Worm (Caenorhabditis elegans) whole organism, late embryonic: ENCODE measurements around the gene K05D4.9.

Source experiments
- C08G9.2 ChIP-seq: sonication (generic microtip); optimal IDR thresholded peaks from 2 replicates; lab custom pipeline; 2016; ENCODE audit warnings: mild to moderate bottlenecking, missing genetic modification characterization, moderate library complexity, missing compliant biosample characterization
- C38D4.7 ChIP-seq: fragments of 200-800 bp; sonication (Bioruptor generic); optimal IDR thresholded peaks from 2 replicates; lab custom pipeline; 2018; ENCODE audit warnings: mild to moderate bottlenecking, missing genetic modification characterization, moderate library complexity, missing compliant biosample characterization
- K02D7.2 ChIP-seq: sonication (generic microtip); optimal IDR thresholded peaks from 2 replicates; lab custom pipeline; 2017; ENCODE audit warnings: mild to moderate bottlenecking, missing genetic modification characterization, missing compliant biosample characterization
- K09A11.1 ChIP-seq: sonication (generic microtip); optimal IDR thresholded peaks from 2 replicates; lab custom pipeline; 2017; ENCODE audit warnings: antibody characterized with exemption, mild to moderate bottlenecking, missing genetic modification characterization, missing compliant biosample characterization; ENCODE audit not compliant: insufficient read depth
- Y22D7AL.16 ChIP-seq: sonication (generic microtip); optimal IDR thresholded peaks from 2 replicates; lab custom pipeline; 2016; ENCODE audit warnings: missing genetic modification characterization, missing compliant biosample characterization
- ahr-1 ChIP-seq: sonication (generic microtip); optimal IDR thresholded peaks from 2 replicates; lab custom pipeline; 2016; ENCODE audit warnings: missing genetic modification characterization, missing compliant biosample characterization
- ama-1 ChIP-seq: fragments of 150-350 bp; optimal IDR thresholded peaks from 2 replicates; lab custom pipeline; 2014
- ceh-22 ChIP-seq: sonication (generic microtip); optimal IDR thresholded peaks from 2 replicates; lab custom pipeline; 2017; ENCODE audit warnings: missing biosample characterization, missing genetic modification characterization
- ceh-24 ChIP-seq: sonication (generic microtip); optimal IDR thresholded peaks from 2 replicates; lab custom pipeline; 2016; ENCODE audit warnings: mild to moderate bottlenecking, missing genetic modification characterization, missing compliant biosample characterization
- ceh-31 ChIP-seq: sonication (generic microtip); optimal IDR thresholded peaks from 2 replicates; lab custom pipeline; 2016; ENCODE audit warnings: missing genetic modification characterization, missing compliant biosample characterization
- ceh-34 ChIP-seq: sonication (generic microtip); optimal IDR thresholded peaks from 2 replicates; lab custom pipeline; 2016; ENCODE audit warnings: mild to moderate bottlenecking, missing genetic modification characterization, missing compliant biosample characterization
- ceh-45 ChIP-seq: fragments of 200-800 bp; sonication (Bioruptor generic); IDR thresholded peaks from 2 replicates; pipeline ENCODE4 v1.3.6; 2022; ENCODE audit warnings: missing genetic modification reagents, missing genetic modification characterization, missing compliant biosample characterization
- ceh-6 ChIP-seq: fragments of 200-800 bp; sonication (Bioruptor generic); optimal IDR thresholded peaks from 2 replicates; lab custom pipeline; 2018; ENCODE audit warnings: mild to moderate bottlenecking, missing genetic modification characterization, missing compliant biosample characterization
- dve-1 ChIP-seq: sonication (generic microtip); optimal IDR thresholded peaks from 2 replicates; lab custom pipeline; 2017; ENCODE audit warnings: antibody characterized with exemption, mild to moderate bottlenecking, missing genetic modification characterization, missing compliant biosample characterization
- elt-2 ChIP-seq: sonication (generic microtip); optimal IDR thresholded peaks from 2 replicates; lab custom pipeline; 2016; ENCODE audit warnings: missing genetic modification reagents, missing genetic modification characterization, missing compliant biosample characterization
- elt-4 ChIP-seq: sonication (generic microtip); optimal IDR thresholded peaks from 2 replicates; lab custom pipeline; 2016; ENCODE audit warnings: missing genetic modification characterization, missing compliant biosample characterization
- eyg-1 ChIP-seq: sonication (generic microtip); optimal IDR thresholded peaks from 2 replicates; lab custom pipeline; 2016; ENCODE audit warnings: missing genotype, missing genetic modification characterization, missing compliant biosample characterization
- fax-1 ChIP-seq: sonication (generic microtip); optimal IDR thresholded peaks from 2 replicates; lab custom pipeline; 2016; ENCODE audit warnings: missing genotype, missing genetic modification characterization, missing compliant biosample characterization
- hlh-15 ChIP-seq: sonication (generic microtip); optimal IDR thresholded peaks from 2 replicates; lab custom pipeline; 2016; ENCODE audit warnings: missing genetic modification characterization, missing compliant biosample characterization
- hlh-30 ChIP-seq: sonication (generic microtip); optimal IDR thresholded peaks from 2 replicates; lab custom pipeline; 2017; ENCODE audit warnings: antibody characterized with exemption, missing genetic modification characterization, missing compliant biosample characterization; ENCODE audit not compliant: insufficient read depth
- hlh-6 ChIP-seq: sonication (generic microtip); optimal IDR thresholded peaks from 2 replicates; lab custom pipeline; 2016; ENCODE audit warnings: missing genotype, missing genetic modification characterization, missing compliant biosample characterization
- hlh-8 ChIP-seq: sonication (generic microtip); optimal IDR thresholded peaks from 2 replicates; lab custom pipeline; 2016; ENCODE audit warnings: missing genotype, missing genetic modification characterization, missing compliant biosample characterization
- lim-6 ChIP-seq: sonication (generic microtip); optimal IDR thresholded peaks from 2 replicates; lab custom pipeline; 2016; ENCODE audit warnings: missing genetic modification characterization, missing compliant biosample characterization
- nfya-1 ChIP-seq: sonication (generic microtip); optimal IDR thresholded peaks from 2 replicates; lab custom pipeline; 2017; ENCODE audit warnings: missing genetic modification characterization, mild to moderate bottlenecking, missing compliant biosample characterization, antibody characterized with exemption, moderate library complexity
- nhr-11 ChIP-seq: fragments of 150-350 bp; optimal IDR thresholded peaks from 2 replicates; lab custom pipeline; 2014; ENCODE audit warnings: missing biosample characterization, missing genetic modification characterization
- npax-4 ChIP-seq: sonication (generic microtip); optimal IDR thresholded peaks from 2 replicates; lab custom pipeline; 2016; ENCODE audit warnings: missing genetic modification characterization, missing compliant biosample characterization
- pat-9 ChIP-seq: fragments of 200-800 bp; sonication (Bioruptor generic); optimal IDR thresholded peaks from 2 replicates; lab custom pipeline; 2018; ENCODE audit warnings: mild to moderate bottlenecking, missing genetic modification characterization, moderate library complexity, missing compliant biosample characterization
- pha-4 ChIP-seq: fragments of 150-350 bp; optimal IDR thresholded peaks from 2 replicates; lab custom pipeline; 2018; ENCODE audit warnings: missing biosample characterization, missing genetic modification reagents, missing genetic modification characterization
- sox-2 ChIP-seq: fragments of 200-800 bp; sonication (Bioruptor generic); IDR thresholded peaks from 2 replicates; pipeline ENCODE4 v1.3.6; 2022; ENCODE audit warnings: missing genetic modification reagents, missing genetic modification characterization, missing compliant biosample characterization
- syd-9 ChIP-seq: sonication (generic microtip); optimal IDR thresholded peaks from 2 replicates; lab custom pipeline; 2016; ENCODE audit warnings: mild to moderate bottlenecking, missing genetic modification characterization, moderate library complexity, missing compliant biosample characterization
- tbx-2 ChIP-seq: sonication (generic microtip); optimal IDR thresholded peaks from 2 replicates; lab custom pipeline; 2016; ENCODE audit warnings: missing genetic modification characterization, missing compliant biosample characterization
- tbx-7 ChIP-seq: sonication (generic microtip); optimal IDR thresholded peaks from 2 replicates; lab custom pipeline; 2016; ENCODE audit warnings: missing genotype, missing genetic modification characterization, missing compliant biosample characterization
- unc-3 ChIP-seq, 2 experiments: fragments of 200-800 bp in 1 of 2; sonication (Bioruptor generic) in 1 of 2; sonication (generic microtip) in 1 of 2; conservative IDR thresholded peaks in 1 of 2; optimal IDR thresholded peaks in 1 of 2; 2 replicates each; pipeline versions ENCODE4 v1.3.6 to Lab custom; 2016 to 2022; ENCODE audit warnings: missing compliant biosample characterization in 2 of 2, missing genetic modification characterization in 2 of 2, missing genetic modification reagents in 1 of 2
- unc-42 ChIP-seq: sonication (generic microtip); optimal IDR thresholded peaks from 2 replicates; lab custom pipeline; 2016; ENCODE audit warnings: missing genotype, missing genetic modification characterization, missing compliant biosample characterization
- unc-55 ChIP-seq: sonication (generic microtip); optimal IDR thresholded peaks from 2 replicates; lab custom pipeline; 2017; ENCODE audit warnings: missing biosample characterization, missing genetic modification reagents, missing genetic modification characterization
- unc-86 ChIP-seq: sonication (generic microtip); optimal IDR thresholded peaks from 2 replicates; lab custom pipeline; 2016; ENCODE audit warnings: missing genetic modification characterization, missing compliant biosample characterization
- ztf-16 ChIP-seq: sonication (generic microtip); optimal IDR thresholded peaks from 2 replicates; lab custom pipeline; 2017; ENCODE audit warnings: missing genetic modification characterization, missing compliant biosample characterization

K05D4.9 gene

DNA sequence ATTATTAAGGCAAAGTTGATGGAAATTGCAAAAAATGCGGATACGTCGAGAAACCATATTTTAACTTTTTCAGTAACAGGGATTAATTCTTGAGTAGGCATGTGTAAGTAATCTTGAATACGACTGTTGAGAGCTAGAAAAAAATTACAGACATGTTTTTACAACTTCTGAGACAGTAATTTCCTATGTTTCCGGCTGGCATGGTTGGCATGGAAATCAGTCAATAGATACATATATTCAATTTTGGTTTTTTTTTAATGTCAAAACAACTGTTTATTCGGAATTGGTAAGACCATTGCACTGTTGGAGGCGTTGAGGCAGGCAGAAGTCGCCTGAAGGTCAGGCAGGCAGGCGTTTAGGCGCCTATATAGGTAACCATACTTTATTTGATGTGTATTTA is 18.2 kb downstream of the K05D4.9 start, which contains the start of gene str-254:
Gene str-254, minus strand, starts transcription at position 101 of the 400 bp plus-strand sequence.
- no peak for TF ChIP-seq ahr-1 (tag; lab: Kevin White, UChicago)
- no peak for TF ChIP-seq hlh-30 (tag; lab: Kevin White, UChicago)
- TF ChIP-seq ceh-22 (tag; lab: Kevin White, UChicago): no peak
- TF ChIP-seq elt-4 (tag; lab: Kevin White, UChicago): no peak
- no peak for TF ChIP-seq hlh-8
- no peak for TF ChIP-seq lim-6 (tag; lab: Kevin White, UChicago)
- no peak for TF ChIP-seq ceh-24 (tag; lab: Kevin White, UChicago)
- TF ChIP-seq ama-1 (lab: Kevin White, UChicago): no peak
- no peak for TF ChIP-seq C08G9.2
- TF ChIP-seq tbx-2 (tag; lab: Kevin White, UChicago): no peak
- TF ChIP-seq nfya-1 (tag; lab: Kevin White, UChicago): no peak
- TF ChIP-seq unc-55 (GFP tag; lab: Kevin White, UChicago): no peak
- no peak for TF ChIP-seq fax-1 (tag; lab: Kevin White, UChicago)

DNA sequence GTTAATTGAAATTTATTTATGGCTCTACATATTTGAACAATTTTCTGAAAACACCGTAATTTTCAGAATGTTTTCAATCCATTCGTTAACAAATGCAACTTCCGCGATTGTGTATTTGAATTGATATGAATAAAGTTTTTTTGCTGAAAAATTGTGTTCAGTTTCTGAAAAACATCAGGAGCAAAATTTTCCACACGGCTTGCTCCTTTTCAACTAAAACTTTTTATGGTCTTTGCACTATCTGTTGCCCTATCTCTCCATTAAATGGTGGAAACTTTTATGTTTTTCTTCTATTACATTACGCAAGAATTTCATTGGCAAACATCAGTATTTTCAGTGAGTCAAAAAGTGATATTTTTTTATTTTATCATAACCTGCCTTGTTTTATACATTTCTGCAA is 22.8 kb downstream of the K05D4.9 start, which contains the start of gene F10A3.4:
Gene F10A3.4, plus strand, starts transcription at position 301 of the 400 bp plus-strand sequence.
- TF ChIP-seq eyg-1 (tag; lab: Kevin White, UChicago): no peak
- no peak for TF ChIP-seq hlh-30 (tag; lab: Kevin White, UChicago)
- no peak for TF ChIP-seq C38D4.7
- TF ChIP-seq nfya-1 (tag; lab: Kevin White, UChicago): no peak
- TF ChIP-seq sox-2 (GFP tag; lab: Robert Waterston, UW): no peak
- TF ChIP-seq K02D7.2 (tag; lab: Kevin White, UChicago): no peak
- no peak for TF ChIP-seq nhr-11 (tag; lab: Kevin White, UChicago)
- no peak for TF ChIP-seq K09A11.1 (tag; lab: Kevin White, UChicago)
- no peak for TF ChIP-seq tbx-2 (tag; lab: Kevin White, UChicago)
- TF ChIP-seq ama-1 (lab: Kevin White, UChicago): no peak
- no peak for TF ChIP-seq ceh-34 (tag; lab: Kevin White, UChicago)
- TF ChIP-seq ceh-31 (tag; lab: Kevin White, UChicago): no peak
- no peak for TF ChIP-seq lim-6 (tag; lab: Kevin White, UChicago)
- TF ChIP-seq elt-2 (tag; lab: Kevin White, UChicago): no peak
- no peak for TF ChIP-seq ztf-16 (tag; lab: Kevin White, UChicago)
- TF ChIP-seq tbx-7: no peak
- no peak for TF ChIP-seq fax-1 (tag; lab: Kevin White, UChicago)

DNA sequence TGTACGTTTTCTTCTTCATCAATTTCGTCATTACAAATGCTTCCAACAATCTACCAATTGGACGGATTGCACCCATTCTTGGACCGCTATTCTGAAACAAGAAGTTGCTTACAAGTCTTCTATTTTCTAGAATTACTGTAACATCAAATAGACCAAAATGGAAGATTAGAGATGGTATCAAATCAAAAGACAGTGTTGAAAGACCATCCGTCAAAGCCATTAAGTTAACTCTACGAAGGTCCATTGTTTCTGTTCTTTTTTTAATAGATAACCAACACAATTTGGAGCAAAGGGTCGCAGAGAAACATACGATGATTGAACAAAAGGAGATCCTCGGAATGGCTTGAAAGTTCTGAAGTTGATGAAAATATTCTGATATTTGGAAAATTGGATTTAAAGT is 26.6 kb downstream of the K05D4.9 start:
- TF ChIP-seq ceh-45 (no peak), pha-4 (tag; lab: Kevin White, UChicago) (no peak), unc-42 (tag; lab: Kevin White, UChicago) (no peak), ztf-16 (tag; lab: Kevin White, UChicago) (no peak)

DNA sequence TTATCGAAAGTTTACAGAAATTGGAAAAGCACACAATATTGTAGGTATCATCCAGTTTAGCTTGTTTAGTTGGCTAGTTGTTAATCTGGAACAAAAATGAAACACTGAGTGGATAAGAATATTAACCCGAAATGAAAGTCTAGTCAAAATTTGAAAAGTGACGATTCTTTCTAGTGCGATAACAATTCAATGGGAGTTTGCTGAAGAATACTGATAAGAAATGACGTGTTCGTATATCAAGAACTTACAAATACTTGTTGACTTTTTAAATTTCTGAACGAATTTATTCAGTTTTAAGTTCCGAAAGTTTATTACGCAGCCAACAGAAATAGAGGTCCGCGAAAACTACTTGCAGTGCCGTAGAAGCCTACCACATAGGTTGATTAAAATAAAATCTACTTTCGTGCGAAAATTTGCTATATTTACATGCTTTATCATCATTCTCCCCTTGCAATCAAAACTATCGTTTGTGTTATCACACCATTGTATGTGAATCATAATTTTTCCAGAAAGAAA is 28.5 kb downstream of the K05D4.9 start, which contains the start of gene fbxa-88:
Gene fbxa-88, minus strand, starts transcription at position 51 of the 516 bp plus-strand sequence.
- no peak for TF ChIP-seq elt-2 (tag; lab: Kevin White, UChicago)
- no peak for TF ChIP-seq syd-9 (tag; lab: Kevin White, UChicago)
- TF ChIP-seq pha-4 (tag; lab: Kevin White, UChicago): no peak
- TF ChIP-seq eyg-1 (tag; lab: Kevin White, UChicago): no peak
- no peak for TF ChIP-seq pat-9 (tag; lab: Kevin White, UChicago)
- TF ChIP-seq dve-1: no peak
- no peak for TF ChIP-seq ceh-6
- TF ChIP-seq nfya-1 (tag; lab: Kevin White, UChicago): no peak
- no peak for TF ChIP-seq ceh-34 (tag; lab: Kevin White, UChicago)
- no peak for TF ChIP-seq ceh-24 (tag; lab: Kevin White, UChicago)
- TF ChIP-seq unc-3 (GFP tag; conservative IDR thresholded peaks at IDR 0.05; lab: Robert Waterston, UW): no peak
- no peak for TF ChIP-seq unc-3 (tag; optimal IDR thresholded peaks at IDR 0.05; lab: Kevin White, UChicago)
- TF ChIP-seq hlh-6 (tag; lab: Kevin White, UChicago): no peak
- TF ChIP-seq Y22D7AL.16 (tag; lab: Kevin White, UChicago): no peak
- TF ChIP-seq hlh-15 (tag; lab: Kevin White, UChicago): no peak
- no peak for TF ChIP-seq npax-4
- no peak for TF ChIP-seq unc-86 (tag; lab: Kevin White, UChicago)
